Fruit fly (Drosophila melanogaster): ENCODE data around the gene NELF-B.

DNA sequence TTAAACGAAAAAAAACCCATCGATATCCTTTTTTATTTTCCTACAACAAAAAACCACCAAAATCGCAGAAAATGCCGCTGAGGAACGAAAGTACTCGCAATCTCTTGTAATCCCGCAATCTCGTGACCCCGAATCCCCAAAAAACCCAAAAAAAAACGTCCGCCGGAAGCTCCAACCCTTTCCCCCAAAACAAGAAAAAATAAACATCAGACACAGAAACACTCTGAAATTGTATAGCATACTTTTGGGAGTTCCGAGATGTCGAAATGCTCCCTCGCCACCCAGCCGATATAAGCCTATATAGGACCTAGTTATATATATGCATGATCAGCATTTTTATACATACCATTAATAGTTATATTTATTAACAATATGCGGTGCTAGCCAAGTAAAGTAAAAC, 51.3 kb downstream of the NELF-B start:
- no peak for TF ChIP-seq kay (GFP tag; ENCODE audit: borderline replicate concordance)
- TF ChIP-seq CG5204 (GFP tag; optimal IDR thresholded peaks at IDR 0.05), result no peak
- no peak for TF ChIP-seq CG11617 (GFP tag; optimal IDR thresholded peaks at IDR 0.05)
- TF ChIP-seq Hr96 (GFP tag; optimal IDR thresholded peaks at IDR 0.05), result no peak
- no peak for TF ChIP-seq CG33017 (tag; optimal IDR thresholded peaks at IDR 0.05)
- TF ChIP-seq toe (GFP tag; optimal IDR thresholded peaks at IDR 0.05), result no peak

Measured in whole organism, adult.